Fruit fly (Drosophila melanogaster): ENCODE measurements around the gene nac.

DNA sequence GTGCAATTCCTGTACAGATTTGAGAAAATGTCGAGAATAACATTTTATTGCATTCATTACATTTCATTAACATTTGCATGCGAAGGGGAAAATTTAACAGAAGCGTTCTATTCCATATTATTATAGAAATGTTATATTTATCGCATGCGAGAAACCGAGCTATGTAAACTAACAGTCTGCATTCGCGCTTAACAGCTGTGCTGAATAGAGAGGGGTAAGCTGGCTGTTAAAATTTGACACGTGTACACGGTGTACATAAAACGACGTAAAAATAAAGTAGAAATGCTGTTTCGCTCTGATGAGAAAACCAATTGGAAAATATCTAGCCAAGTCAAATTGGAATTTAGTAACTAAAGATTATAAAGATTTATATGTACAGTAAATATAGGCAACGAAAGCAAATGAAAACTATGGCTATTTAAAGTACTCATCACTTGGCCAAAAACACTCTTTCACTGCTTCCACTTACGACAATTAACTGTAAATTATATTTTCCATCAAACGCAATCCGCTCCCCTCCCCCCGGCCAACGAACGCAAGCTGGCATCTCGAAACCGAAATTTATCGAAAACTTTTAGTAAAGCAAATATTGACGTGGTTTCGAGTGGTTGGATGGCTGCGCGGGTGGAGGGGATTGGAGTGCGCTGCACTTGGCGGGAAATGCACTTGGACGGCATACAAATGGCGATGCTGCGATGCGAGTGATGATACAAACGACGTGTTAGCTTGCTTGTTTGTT is 2.5 kb upstream of the nac start:
- TF ChIP-seq psq (optimal IDR thresholded peaks at IDR 0.05) (no peak), Myc (optimal IDR thresholded peaks at IDR 0.05) (no peak), h (optimal IDR thresholded peaks at IDR 0.05) (no peak), ttk (optimal IDR thresholded peaks at IDR 0.05) (no peak), insv (optimal IDR thresholded peaks at IDR 0.05) (no peak)

Data from Kc167 (cell line).